Fruit fly (Drosophila melanogaster): ENCODE measurements around the gene mth.
A peak's percentile ranks its signal among the peaks of the same experiment; 100 is the strongest.

Gene mth

DNA sequence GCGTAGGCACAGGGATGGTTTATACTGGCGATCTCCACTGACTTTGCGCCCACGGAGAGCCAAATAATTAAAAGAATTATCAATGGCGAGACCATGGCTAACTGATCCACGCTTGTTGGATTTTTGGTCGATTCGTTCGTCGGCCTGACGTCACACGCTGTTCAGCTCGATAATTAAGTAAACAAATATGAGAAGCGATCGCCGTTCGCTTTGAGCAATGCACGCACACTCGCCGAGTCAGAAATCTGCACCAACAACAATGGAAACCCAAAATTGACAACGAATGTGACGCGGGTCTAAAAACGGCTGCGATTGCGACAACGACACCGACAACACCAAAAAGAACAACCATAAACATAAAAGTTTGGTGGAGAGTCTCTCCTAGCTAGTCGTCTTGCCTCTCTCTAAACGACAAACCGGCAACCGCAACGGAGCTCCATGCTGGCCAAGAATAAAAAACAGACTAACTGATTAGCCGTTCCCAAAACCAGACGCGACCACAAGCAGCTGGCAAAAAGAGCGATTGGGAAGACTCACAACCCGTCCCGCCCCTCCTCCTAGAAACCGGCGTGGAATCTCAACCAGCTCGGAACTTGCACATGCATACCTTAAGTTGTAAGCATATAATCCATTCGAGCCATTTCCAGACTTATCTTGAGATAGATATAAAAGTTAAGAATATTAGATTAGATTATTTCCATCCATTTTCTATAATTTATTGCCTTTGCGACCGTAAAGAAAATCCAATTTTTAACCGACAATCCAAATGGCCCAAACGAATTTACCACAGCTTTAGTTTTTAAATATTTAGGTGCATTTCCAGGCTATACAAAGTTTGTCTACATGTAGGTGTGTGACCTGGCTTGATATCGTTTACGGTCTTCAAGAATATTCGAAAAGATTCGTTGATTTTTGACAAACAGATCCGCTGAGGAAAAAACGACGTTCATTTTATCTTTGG is 14.6 kb downstream of the mth start, which contains the start of gene mthl9 (continued):
- TF ChIP-seq tx (GFP tag; optimal IDR thresholded peaks at IDR 0.05) (no peak), CG15011 (GFP tag; optimal IDR thresholded peaks at IDR 0.05) (no peak), bsh (GFP tag; optimal IDR thresholded peaks at IDR 0.05) (no peak), gcm2 (GFP tag; optimal IDR thresholded peaks at IDR 0.05) (no peak), sim (GFP tag; IDR thresholded peaks at IDR 0.05) (no peak), H15 (GFP tag; IDR thresholded peaks at IDR 0.05) (no peak), sc (optimal IDR thresholded peaks at IDR 0.05) (no peak), sc (GFP tag; optimal IDR thresholded peaks at IDR 0.05) (no peak), stc (GFP tag; IDR thresholded peaks at IDR 0.05) (peak; percentile 43; the same call in 1 of the 2 replicates), CG1647 (GFP tag; optimal IDR thresholded peaks at IDR 0.05) (no peak), chm (GFP tag; IDR thresholded peaks at IDR 0.05) (peak; percentile 36; the same call in 1 of the 2 replicates), Neu2 (GFP tag; optimal IDR thresholded peaks at IDR 0.05; ENCODE audit: borderline replicate concordance) (no peak), slp2 (GFP tag; optimal IDR thresholded peaks at IDR 0.05) (no peak), CG13123 (GFP tag; optimal IDR thresholded peaks at IDR 0.05) (no peak), sob (GFP tag; IDR thresholded peaks at IDR 0.05) (no peak; the same call in 1 of the 2 replicates), CG12769 (tag; optimal IDR thresholded peaks at IDR 0.05) (peak; percentile 94), CG12659 (GFP tag; optimal IDR thresholded peaks at IDR 0.05) (no peak), CG8944 (GFP tag; optimal IDR thresholded peaks at IDR 0.05) (no peak), zen2 (GFP tag; IDR thresholded peaks at IDR 0.05; ENCODE audit: partially characterized antibody) (no peak), YL-1 (GFP tag; optimal IDR thresholded peaks at IDR 0.05) (no peak), disco-r (GFP tag; optimal IDR thresholded peaks at IDR 0.05) (no peak), cwo (GFP tag; optimal IDR thresholded peaks at IDR 0.05) (peak; percentile 60), eyg (GFP tag; optimal IDR thresholded peaks at IDR 0.05) (no peak), bowl (GFP tag; IDR thresholded peaks at IDR 0.05) (no peak), Adf1 (GFP tag; IDR thresholded peaks at IDR 0.05) (peak; percentile 46; the same call in 1 of the 2 replicates), ato (GFP tag; IDR thresholded peaks at IDR 0.05; ENCODE audit: partially characterized antibody) (0 out of 2 replicates have a peak, but pooled peaks have one; percentile 17), CG5180 (GFP tag; optimal IDR thresholded peaks at IDR 0.05) (peak; percentile 16), hb (GFP tag; IDR thresholded peaks at IDR 0.05; ENCODE audit: partially characterized antibody) (no peak), CG7271 (tag; optimal IDR thresholded peaks at IDR 0.05) (no peak), mld (GFP tag; IDR thresholded peaks at IDR 0.05; ENCODE audit: partially characterized antibody) (no peak), CG6254 (GFP tag; optimal IDR thresholded peaks at IDR 0.05) (no peak), pan (optimal IDR thresholded peaks at IDR 0.05) (no peak), pan (GFP tag; optimal IDR thresholded peaks at IDR 0.05 in 1 of 2, IDR thresholded peaks at IDR 0.05 in 1 of 2) (no peak), CG10979 (tag; optimal IDR thresholded peaks at IDR 0.05) (no peak), CG2875 (GFP tag; optimal IDR thresholded peaks at IDR 0.05) (no peak), croc (GFP tag; conservative IDR thresholded peaks at IDR 0.05) (no peak), abd-A (tag; optimal IDR thresholded peaks at IDR 0.05) (no peak), CG5953 (GFP tag; IDR thresholded peaks at IDR 0.05) (no peak), CG10321 (GFP tag; IDR thresholded peaks at IDR 0.05) (no peak), wdn (GFP tag; IDR thresholded peaks at IDR 0.05) (no peak), Six4 (GFP tag; optimal IDR thresholded peaks at IDR 0.05) (no peak), Elba2 (GFP tag; optimal IDR thresholded peaks at IDR 0.05) (no peak), pita (GFP tag; optimal IDR thresholded peaks at IDR 0.05) (peak; percentile 64), ranshi (GFP tag; IDR thresholded peaks at IDR 0.05) (no peak; the same call in 1 of the 2 replicates), sd (tag; optimal IDR thresholded peaks at IDR 0.05) (peak; percentile 91), CG31441 (GFP tag; IDR thresholded peaks at IDR 0.05) (no peak), Bdp1 (GFP tag; optimal IDR thresholded peaks at IDR 0.05) (peak; percentile 2), sqz (GFP tag; optimal IDR thresholded peaks at IDR 0.05) (peak; percentile 53), trem (tag; optimal IDR thresholded peaks at IDR 0.05) (no peak)
